Worm (Caenorhabditis elegans): ENCODE results near the gene F17E9.4.

DNA sequence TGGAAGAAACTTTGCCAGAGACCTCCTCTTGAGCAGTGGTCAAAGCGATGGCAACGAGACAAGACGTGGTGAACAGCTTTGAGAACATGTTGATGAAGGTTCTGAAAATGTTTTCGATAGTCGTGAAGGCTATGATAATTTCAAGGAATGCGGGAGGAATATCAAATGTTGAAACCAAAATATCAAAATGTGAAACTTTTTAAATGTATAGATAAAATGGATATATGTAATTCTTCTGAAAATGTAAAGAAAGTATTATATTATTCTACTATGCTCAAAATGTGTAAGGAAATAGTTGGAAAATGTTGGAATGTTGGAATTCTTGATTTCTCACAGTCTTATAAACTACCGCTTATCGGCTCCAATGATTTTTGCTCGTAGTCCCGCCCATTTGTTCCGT is 21.0 kb downstream of the F17E9.4 start, which contains the start of gene D2096.6:
- TF ChIP-seq ces-1 (GFP tag; optimal IDR thresholded peaks at IDR 0.05) (no peak), nhr-237 (tag; optimal IDR thresholded peaks at IDR 0.05) (no peak), mab-5 (tag; optimal IDR thresholded peaks at IDR 0.05) (no peak), ceh-43 (GFP tag; optimal IDR thresholded peaks at IDR 0.05) (no peak), elt-1 (tag; optimal IDR thresholded peaks at IDR 0.05; ENCODE audit: borderline replicate concordance, insufficient read depth) (no peak), mep-1 (tag; optimal IDR thresholded peaks at IDR 0.05) (no peak), nhr-12 (tag; optimal IDR thresholded peaks at IDR 0.05) (no peak)

Data from whole organism, mixed stage, embryonic.